Fruit fly (Drosophila melanogaster) whole organism, embryonic: ENCODE results near the gene CG8128.

Experiments
- Ada2b ChIP-seq: fragments of 200-800 bp; sonication (Bioruptor generic); IDR thresholded peaks from 2 replicates; pipeline ENCODE4 v1.3.6; 2022; ENCODE audit warnings: missing biosample characterization, missing genetic modification characterization
- Aef1 ChIP-seq: fragments of 200-800 bp; sonication (Bioruptor generic); IDR thresholded peaks from 3 replicates; pipeline ENCODE4 v1.3.6; 2022; ENCODE audit warnings: missing biosample characterization, missing genetic modification characterization
- Atf6 ChIP-seq: fragments of 200-800 bp; sonication (Bioruptor generic); IDR thresholded peaks from 2 replicates; pipeline ENCODE4 v1.3.6; 2022; ENCODE audit warnings: missing biosample characterization, missing genetic modification characterization
- Bteb2 ChIP-seq: fragments of 200-800 bp; sonication (Bioruptor generic); optimal IDR thresholded peaks from 2 replicates; lab custom pipeline; 2016; ENCODE audit warnings: missing biosample characterization, missing genetic modification characterization
- CG10431 ChIP-seq: fragments of 200-800 bp; sonication (Bioruptor generic); optimal IDR thresholded peaks from 3 replicates; lab custom pipeline; 2018; ENCODE audit warnings: missing biosample characterization, mild to moderate bottlenecking, missing genetic modification characterization
- CG10543 ChIP-seq: fragments of 200-800 bp; sonication (Bioruptor generic); optimal IDR thresholded peaks from 3 replicates; lab custom pipeline; 2017; ENCODE audit warnings: missing biosample characterization, mild to moderate bottlenecking, missing genetic modification characterization, moderate library complexity
- CG12071 ChIP-seq: fragments of 200-800 bp; sonication (Bioruptor generic); optimal IDR thresholded peaks from 3 replicates; lab custom pipeline; 2018; ENCODE audit warnings: missing biosample characterization, mild to moderate bottlenecking, missing genetic modification characterization
- CG15011 ChIP-seq: fragments of 200-800 bp; sonication (Bioruptor generic); optimal IDR thresholded peaks from 3 replicates; lab custom pipeline; 2018; ENCODE audit warnings: missing biosample characterization, mild to moderate bottlenecking, missing genetic modification characterization
- CG17802 ChIP-seq: fragments of 200-800 bp; sonication (Bioruptor generic); optimal IDR thresholded peaks from 2 replicates; lab custom pipeline; 2018; ENCODE audit warnings: missing biosample characterization, mild to moderate bottlenecking, missing genetic modification characterization, moderate library complexity
- CG17912 ChIP-seq: fragments of 200-800 bp; sonication (Bioruptor generic); optimal IDR thresholded peaks from 2 replicates; lab custom pipeline; 2018; ENCODE audit warnings: missing biosample characterization, mild to moderate bottlenecking, missing genetic modification characterization
- CG18262 ChIP-seq: fragments of 200-800 bp; optimal IDR thresholded peaks from 3 replicates; lab custom pipeline; 2019; ENCODE audit warnings: missing biosample characterization, mild to moderate bottlenecking, missing genetic modification characterization, moderate library complexity
- CG2116 ChIP-seq: fragments of 200-800 bp; sonication (Bioruptor generic); optimal IDR thresholded peaks from 3 replicates; lab custom pipeline; 2018; ENCODE audit warnings: missing biosample characterization, mild to moderate bottlenecking, missing genetic modification characterization
- CG2202 ChIP-seq: fragments of 200-800 bp; sonication (Bioruptor generic); optimal IDR thresholded peaks from 2 replicates; lab custom pipeline; 2018; ENCODE audit warnings: missing biosample characterization, mild to moderate bottlenecking, missing genetic modification characterization
- CG2875 ChIP-seq: fragments of 200-800 bp; sonication (Bioruptor generic); optimal IDR thresholded peaks from 2 replicates; lab custom pipeline; 2017; ENCODE audit warnings: missing biosample characterization, mild to moderate bottlenecking, missing genetic modification characterization, missing genetic modification reagents
- CG3847 ChIP-seq: fragments of 200-800 bp; sonication (Bioruptor generic); IDR thresholded peaks from 2 replicates; pipeline ENCODE4 v1.3.6; 2022; ENCODE audit warnings: missing biosample characterization, missing genetic modification characterization
- CG42726 ChIP-seq: fragments of 200-800 bp; sonication (Bioruptor generic); IDR thresholded peaks from 2 replicates; pipeline ENCODE4 v1.3.6; 2022; ENCODE audit warnings: missing biosample characterization, missing genetic modification characterization; ENCODE audit not compliant: partially characterized antibody
- CG6689 ChIP-seq: fragments of 200-800 bp; sonication (Bioruptor generic); IDR thresholded peaks from 2 replicates; pipeline ENCODE4 v1.3.6; 2022; ENCODE audit warnings: missing biosample characterization, missing genetic modification characterization
- CG6765 ChIP-seq: fragments of 200-800 bp; sonication (Bioruptor generic); optimal IDR thresholded peaks from 3 replicates; lab custom pipeline; 2017; ENCODE audit warnings: missing biosample characterization, mild to moderate bottlenecking, missing genetic modification characterization
- CG6813 ChIP-seq: fragments of 200-800 bp; sonication (Bioruptor generic); optimal IDR thresholded peaks from 2 replicates; lab custom pipeline; 2017; ENCODE audit warnings: missing biosample characterization, missing genetic modification characterization, mild to moderate bottlenecking, moderate library complexity, missing genetic modification reagents
- CG6854 ChIP-seq: fragments of 200-800 bp; sonication (Bioruptor generic); optimal IDR thresholded peaks from 3 replicates; lab custom pipeline; 2017; ENCODE audit warnings: missing biosample characterization, mild to moderate bottlenecking, missing genetic modification characterization
- CoRest ChIP-seq: fragments of 200-800 bp; sonication (Bioruptor generic); optimal IDR thresholded peaks from 3 replicates; lab custom pipeline; 2018; ENCODE audit warnings: missing biosample characterization, mild to moderate bottlenecking, missing genetic modification characterization, moderate library complexity
- Dfd ChIP-seq, 2 experiments: fragments of >200 bp; optimal IDR thresholded peaks; 2 replicates each; lab custom pipeline; 2017; ENCODE audit warnings: missing biosample characterization in 2 of 2, missing genetic modification characterization in 2 of 2
- E2f1 ChIP-seq: fragments of 200-800 bp; sonication (Bioruptor generic); IDR thresholded peaks from 2 replicates; pipeline ENCODE4 v1.3.6; 2022; ENCODE audit warnings: missing biosample characterization, missing genetic modification characterization
- Elba2 ChIP-seq: fragments of 200-800 bp; sonication (Bioruptor generic); optimal IDR thresholded peaks from 3 replicates; lab custom pipeline; 2016; ENCODE audit warnings: missing biosample characterization, missing genetic modification characterization
- H2.0 ChIP-seq: fragments of 200-800 bp; sonication (Bioruptor generic); IDR thresholded peaks from 2 replicates; pipeline ENCODE4 v1.3.6; 2022; ENCODE audit warnings: missing biosample characterization, missing genetic modification characterization
- Hmx ChIP-seq: fragments of 200-800 bp; sonication (Bioruptor generic); optimal IDR thresholded peaks from 2 replicates; lab custom pipeline; 2016; ENCODE audit warnings: missing biosample characterization, missing genetic modification characterization
- Hr51 ChIP-seq, 2 experiments: fragments of 200-800 bp; sonication (Bioruptor generic); optimal IDR thresholded peaks; 2 replicates in 1 of 2; 3 replicates in 1 of 2; lab custom pipeline; 2016 to 2018; ENCODE audit warnings: missing biosample characterization in 2 of 2, missing genetic modification characterization in 2 of 2, mild to moderate bottlenecking in 1 of 2, moderate library complexity in 1 of 2
- Kr ChIP-seq: fragments of 200-800 bp; sonication (Bioruptor generic); optimal IDR thresholded peaks from 2 replicates; lab custom pipeline; 2017; ENCODE audit warnings: missing biosample characterization, mild to moderate bottlenecking, missing genetic modification characterization
- MESR4 ChIP-seq: fragments of 200-800 bp; sonication (Bioruptor generic); optimal IDR thresholded peaks from 2 replicates; lab custom pipeline; 2018; ENCODE audit warnings: missing biosample characterization, mild to moderate bottlenecking, missing genetic modification characterization, moderate library complexity
- Myb ChIP-seq: fragments of 200-800 bp; sonication (Bioruptor generic); optimal IDR thresholded peaks from 2 replicates; lab custom pipeline; 2016; ENCODE audit warnings: missing biosample characterization, missing genetic modification characterization
- Optix ChIP-seq: fragments of 200-800 bp; sonication (Bioruptor generic); IDR thresholded peaks from 3 replicates; pipeline ENCODE4 v1.3.6; 2022; ENCODE audit warnings: missing biosample characterization, missing genetic modification characterization
- Scr ChIP-seq: fragments of 200-800 bp; sonication (Bioruptor generic); IDR thresholded peaks from 2 replicates; pipeline ENCODE4 v1.3.6; 2022; ENCODE audit warnings: missing biosample characterization, missing genetic modification characterization; ENCODE audit not compliant: partially characterized antibody
- Spps ChIP-seq: fragments of 200-800 bp; sonication (Bioruptor generic); optimal IDR thresholded peaks from 2 replicates; lab custom pipeline; 2018; ENCODE audit warnings: missing biosample characterization, mild to moderate bottlenecking, missing genetic modification characterization
- Taf1 ChIP-seq: fragments of 200-800 bp; sonication (Bioruptor generic); IDR thresholded peaks from 2 replicates; pipeline ENCODE4 v1.3.6; 2022; ENCODE audit warnings: missing biosample characterization, missing genetic modification characterization
- Tbp ChIP-seq: fragments of >200 bp; optimal IDR thresholded peaks from 2 replicates; lab custom pipeline; 2018; ENCODE audit warnings: missing biosample characterization, missing genetic modification characterization
- Xbp1 ChIP-seq: fragments of 200-800 bp; sonication (Bioruptor generic); optimal IDR thresholded peaks from 3 replicates; lab custom pipeline; 2016; ENCODE audit warnings: missing biosample characterization, mild to moderate bottlenecking, missing genetic modification characterization
- ato ChIP-seq: fragments of 200-800 bp; sonication (Bioruptor generic); IDR thresholded peaks from 2 replicates; pipeline ENCODE4 v1.3.6; 2022; ENCODE audit warnings: missing biosample characterization, missing genetic modification characterization; ENCODE audit not compliant: partially characterized antibody
- bbx ChIP-seq: fragments of 200-800 bp; sonication (Bioruptor generic); IDR thresholded peaks from 2 replicates; pipeline ENCODE4 v1.3.6; 2022; ENCODE audit warnings: missing biosample characterization, missing genetic modification characterization; ENCODE audit not compliant: partially characterized antibody
- ci ChIP-seq: fragments of 200-800 bp; sonication (Bioruptor generic); IDR thresholded peaks from 3 replicates; pipeline ENCODE4 v1.3.6; 2022; ENCODE audit warnings: missing biosample characterization, missing genetic modification characterization
- dysf ChIP-seq: fragments of 200-800 bp; sonication (Bioruptor generic); IDR thresholded peaks from 3 replicates; pipeline ENCODE4 v1.3.6; 2022; ENCODE audit warnings: missing biosample characterization, missing genetic modification characterization
- fu2 ChIP-seq: fragments of 200-800 bp; sonication (Bioruptor generic); optimal IDR thresholded peaks from 2 replicates; lab custom pipeline; 2016; ENCODE audit warnings: missing biosample characterization, missing genetic modification characterization
- gcm2 ChIP-seq: fragments of 200-800 bp; sonication (Bioruptor generic); optimal IDR thresholded peaks from 2 replicates; lab custom pipeline; 2016; ENCODE audit warnings: missing biosample characterization, missing genetic modification characterization
- hbn ChIP-seq: fragments of 200-800 bp; sonication (Bioruptor generic); IDR thresholded peaks from 2 replicates; pipeline ENCODE4 v1.3.6; 2022; ENCODE audit warnings: missing biosample characterization, missing genetic modification characterization; ENCODE audit not compliant: partially characterized antibody
- luna ChIP-seq: fragments of 200-800 bp; sonication (Bioruptor generic); optimal IDR thresholded peaks from 2 replicates; lab custom pipeline; 2016; ENCODE audit warnings: missing biosample characterization, missing genetic modification characterization
- nerfin-1 ChIP-seq: fragments of 200-800 bp; sonication (Bioruptor generic); optimal IDR thresholded peaks from 3 replicates; lab custom pipeline; 2019; ENCODE audit warnings: missing biosample characterization, mild to moderate bottlenecking, missing genetic modification characterization, moderate library complexity
- oc ChIP-seq: fragments of 200-800 bp; sonication (Bioruptor generic); optimal IDR thresholded peaks from 2 replicates; lab custom pipeline; 2018; ENCODE audit warnings: missing biosample characterization, mild to moderate bottlenecking, missing genetic modification characterization, moderate library complexity
- peb ChIP-seq: fragments of 200-800 bp; sonication (Bioruptor generic); IDR thresholded peaks from 2 replicates; pipeline ENCODE4 v1.3.6; 2022; ENCODE audit warnings: missing biosample characterization, missing genetic modification characterization
- pros ChIP-seq: fragments of 200-800 bp; sonication (Bioruptor generic); optimal IDR thresholded peaks from 3 replicates; lab custom pipeline; 2019; ENCODE audit warnings: missing biosample characterization, mild to moderate bottlenecking, missing genetic modification characterization, moderate library complexity
- trem ChIP-seq: fragments of 200-800 bp; optimal IDR thresholded peaks from 3 replicates; lab custom pipeline; 2019; ENCODE audit warnings: missing biosample characterization, mild to moderate bottlenecking, missing genetic modification characterization, moderate library complexity
- usp ChIP-seq: fragments of >200 bp; optimal IDR thresholded peaks from 2 replicates; lab custom pipeline; 2017; ENCODE audit warnings: missing biosample characterization, missing genetic modification characterization
- wor ChIP-seq: fragments of 200-800 bp; sonication (Bioruptor generic); IDR thresholded peaks from 2 replicates; pipeline ENCODE4 v1.3.6; 2022; ENCODE audit warnings: missing biosample characterization, missing genetic modification characterization
- zfh1 ChIP-seq: fragments of 200-800 bp; sonication (Bioruptor generic); IDR thresholded peaks from 3 replicates; pipeline ENCODE4 v1.3.6; 2022; ENCODE audit warnings: missing biosample characterization, missing genetic modification characterization

The CG8128 gene

dm6 chrX:15701047-15701446 lies 3.8 kb downstream of the CG8128 start, which contains the start of gene CG9240 (continued):
- no peak for TF ChIP-seq H2.0 (GFP tag; lab: Robert Waterston, UW)
- TF ChIP-seq CG3847 (GFP tag; lab: Robert Waterston, UW): no peak
- no peak for TF ChIP-seq Ada2b
- TF ChIP-seq Spps: no peak
- TF ChIP-seq fu2: no peak
- no peak for TF ChIP-seq CG10431
- no peak for TF ChIP-seq Myb (GFP tag; lab: Kevin White, UChicago)
- TF ChIP-seq nerfin-1 (tag; lab: Kevin White, UChicago): no peak
- TF ChIP-seq trem: peak; percentile 5
- no peak for TF ChIP-seq Atf6 (GFP tag; lab: Robert Waterston, UW)
- no peak for TF ChIP-seq oc (tag; lab: Kevin White, UChicago)
- peak; percentile 22; the same call in 1 of the 2 replicates for TF ChIP-seq ato (GFP tag; lab: Robert Waterston, UW)
- TF ChIP-seq Tbp (GFP tag; lab: Kevin White, UChicago): no peak
- TF ChIP-seq gcm2: no peak
- no peak for TF ChIP-seq Kr
- TF ChIP-seq Hmx (GFP tag; lab: Kevin White, UChicago): no peak
- TF ChIP-seq CG42726 (GFP tag; lab: Robert Waterston, UW): no peak
- no peak for TF ChIP-seq E2f1 (GFP tag; lab: Robert Waterston, UW)
- no peak for TF ChIP-seq usp (GFP tag; lab: Kevin White, UChicago)
- no peak for TF ChIP-seq Hr51 (GFP tag; optimal IDR thresholded peaks at IDR 0.05; lab: Kevin White, UChicago)
- TF ChIP-seq CG6765 (GFP tag; lab: Kevin White, UChicago): no peak
- TF ChIP-seq Scr (GFP tag; lab: Robert Waterston, UW): peak; percentile 25; the same call in 1 of the 2 replicates
- no peak for TF ChIP-seq Bteb2 (GFP tag; lab: Kevin White, UChicago)
- TF ChIP-seq CoRest (tag; lab: Kevin White, UChicago): no peak
- no peak for TF ChIP-seq dysf (GFP tag; lab: Robert Waterston, UW)
- TF ChIP-seq CG6813 (GFP tag; lab: Kevin White, UChicago): no peak
- TF ChIP-seq peb (GFP tag; lab: Robert Waterston, UW): no peak
- no peak for TF ChIP-seq wor (GFP tag; lab: Robert Waterston, UW)
- TF ChIP-seq Optix (GFP tag; lab: Robert Waterston, UW): no peak
- TF ChIP-seq CG10543 (GFP tag; lab: Kevin White, UChicago): no peak
- no peak for TF ChIP-seq CG15011 (GFP tag; lab: Kevin White, UChicago)
- no peak for TF ChIP-seq bbx (GFP tag; lab: Robert Waterston, UW)
- no peak for TF ChIP-seq Xbp1 (GFP tag; lab: Kevin White, UChicago)
- no peak for TF ChIP-seq ci (GFP tag; lab: Robert Waterston, UW)
- peak; percentile 94 for TF ChIP-seq CG2116 (GFP tag; lab: Kevin White, UChicago)
- TF ChIP-seq Elba2 (GFP tag; lab: Kevin White, UChicago): no peak
- no peak for TF ChIP-seq CG18262 (tag; lab: Kevin White, UChicago)
- TF ChIP-seq MESR4: peak; percentile 56
- TF ChIP-seq CG2875 (GFP tag; lab: Kevin White, UChicago): no peak
- no peak for TF ChIP-seq pros (GFP tag; lab: Kevin White, UChicago)
- TF ChIP-seq CG12071 (GFP tag; lab: Kevin White, UChicago): no peak
- TF ChIP-seq CG6854 (GFP tag; lab: Kevin White, UChicago): no peak
- no peak for TF ChIP-seq CG2202 (tag; lab: Kevin White, UChicago)
- no peak for TF ChIP-seq Dfd (GFP tag; optimal IDR thresholded peaks at IDR 0.05; lab: Kevin White, UChicago)
- no peak for TF ChIP-seq CG17802
- TF ChIP-seq Aef1 (GFP tag; lab: Robert Waterston, UW): no peak
- no peak for TF ChIP-seq hbn (GFP tag; lab: Robert Waterston, UW)
- no peak for TF ChIP-seq CG6689 (GFP tag; lab: Robert Waterston, UW)
- no peak for TF ChIP-seq luna (GFP tag; lab: Kevin White, UChicago)
- TF ChIP-seq zfh1 (GFP tag; lab: Robert Waterston, UW): 0 out of 3 replicates have a peak, but pooled peaks have one; percentile 28
- TF ChIP-seq CG17912: no peak
- no peak for TF ChIP-seq Taf1 (GFP tag; lab: Robert Waterston, UW)
